Worm (Caenorhabditis elegans) whole organism, L1 larva: ENCODE measurements around the gene twk-12.

ENCODE experiments used
- alr-1 ChIP-seq: fragments of 200-800 bp; sonication (Bioruptor generic); optimal IDR thresholded peaks from 2 replicates; lab custom pipeline; 2018; ENCODE audit warnings: borderline replicate concordance, mild to moderate bottlenecking, missing genetic modification characterization, missing compliant biosample characterization
- ama-1 ChIP-seq: fragments of 150-350 bp; optimal IDR thresholded peaks from 2 replicates; lab custom pipeline; 2014
- blmp-1 ChIP-seq: fragments of 150-350 bp; optimal IDR thresholded peaks from 2 replicates; lab custom pipeline; 2014; ENCODE audit warnings: missing biosample characterization, missing genetic modification characterization
- lsy-2 ChIP-seq, 2 experiments: fragments of 150-350 bp; optimal IDR thresholded peaks; 2 replicates each; lab custom pipeline; 2014; ENCODE audit warnings: missing biosample characterization in 2 of 2, missing genetic modification characterization in 2 of 2
- nhr-237 ChIP-seq: fragments of 150-350 bp; optimal IDR thresholded peaks from 2 replicates; lab custom pipeline; 2014; ENCODE audit warnings: missing biosample characterization, missing genetic modification characterization
- unc-62 ChIP-seq: fragments of 150-350 bp; optimal IDR thresholded peaks from 2 replicates; lab custom pipeline; 2014; ENCODE audit warnings: missing biosample characterization, missing genetic modification reagents, missing genetic modification characterization

ce11 chrV:10657959-10658358, 9.4 kb upstream of the twk-12 start, which contains the start of gene tut-2:
- TF ChIP-seq blmp-1 (peak; percentile 32), unc-62 (GFP tag; lab: Kevin White, UChicago) (no peak), alr-1 (tag; lab: Kevin White, UChicago) (no peak), ama-1 (lab: Kevin White, UChicago) (no peak), lsy-2 (tag; optimal IDR thresholded peaks at IDR 0.05; lab: Kevin White, UChicago) (no peak), nhr-237 (no peak)
